Worm (Caenorhabditis elegans): ENCODE data around the gene trul-1.
"Not testable (repeated sequence)": the region's sequence is repeated elsewhere in the genome, so short reads cannot be mapped to it uniquely, and the experiment has no call there.

Gene trul-1

ce11 chrII:323048-323776 lies 40.8 kb upstream of the trul-1 start, which contains the start of gene K01A2.10 (continued):
- peak in 1 of 2 experiments; percentile 21 for TF ChIP-seq hif-1 (tag; optimal IDR thresholded peaks at IDR 0.05)

DNA sequence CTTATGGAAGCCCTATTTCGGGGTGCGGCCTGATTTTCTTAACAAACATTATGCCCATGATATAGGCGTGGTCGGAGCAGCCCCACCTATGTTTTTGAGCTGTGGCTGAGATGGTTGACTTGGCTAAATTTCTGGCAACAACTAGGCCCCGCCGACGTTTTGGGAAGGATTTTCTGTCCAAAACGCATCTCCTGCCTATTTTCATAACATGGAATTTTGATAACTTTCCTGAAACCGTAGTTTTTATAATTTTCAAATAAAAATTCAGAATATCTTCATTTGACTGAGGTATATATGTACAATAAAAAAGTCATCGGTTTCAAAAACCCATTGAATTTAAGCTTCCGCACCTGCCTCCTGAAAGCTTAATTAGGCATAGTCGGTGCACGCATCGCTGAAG lies 38.8 kb upstream of the trul-1 start:
- TF ChIP-seq egl-27 (tag; optimal IDR thresholded peaks at IDR 0.05) (no peak), aly-2 (tag; optimal IDR thresholded peaks at IDR 0.05) (no peak), unc-62 (GFP tag; optimal IDR thresholded peaks at IDR 0.05 in 1 of 2) (peak in 1 of 2 experiments; percentile 74), unc-62 (tag; optimal IDR thresholded peaks at IDR 0.05) (no peak), ztf-11 (tag; optimal IDR thresholded peaks at IDR 0.05) (no peak), tra-1 (GFP tag; IDR thresholded peaks at IDR 0.05) (no peak), ceh-82 (tag; optimal IDR thresholded peaks at IDR 0.05) (no peak), hmg-1.1 (GFP tag; IDR thresholded peaks at IDR 0.05) (no peak), php-3 (GFP tag; IDR thresholded peaks at IDR 0.05) (no peak)

DNA sequence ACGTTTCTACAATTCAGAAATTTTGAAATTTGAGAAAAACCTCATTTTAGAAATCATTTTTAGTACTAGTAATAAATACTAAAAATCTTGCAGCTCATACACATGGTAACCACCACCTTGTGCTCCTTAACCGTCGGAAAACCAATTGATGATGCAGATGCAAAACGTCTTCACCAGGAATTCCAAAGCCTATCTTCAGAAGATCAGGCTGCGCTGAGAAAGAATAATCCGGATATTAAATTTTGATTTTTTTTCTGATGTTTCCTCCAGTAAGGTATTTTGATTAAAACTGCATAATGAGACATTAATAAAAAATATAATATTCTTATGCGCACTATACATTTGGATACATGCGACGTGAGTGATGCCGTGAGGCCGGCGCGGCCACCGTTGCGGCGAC lies 38.4 kb upstream of the trul-1 start:
- no peak for TF ChIP-seq ceh-44 (GFP tag; IDR thresholded peaks at IDR 0.05)
- TF ChIP-seq Y75B8A.6 (GFP tag; IDR thresholded peaks at IDR 0.05): no peak
- TF ChIP-seq aha-1 (tag): peak; percentile 51
- TF ChIP-seq T26A8.4 (GFP tag; IDR thresholded peaks at IDR 0.05): no peak

ce11 chrII:319459-319858 lies 37.1 kb upstream of the trul-1 start, which contains the start of gene far-7:
Gene far-7 (plus strand): TSS chrII:319789.
- TF ChIP-seq hlh-30 (tag; optimal IDR thresholded peaks at IDR 0.05; ENCODE audit: insufficient read depth) (peak; percentile 48), dmd-9 (GFP tag; IDR thresholded peaks at IDR 0.05) (no peak), nhr-28 (tag; optimal IDR thresholded peaks at IDR 0.05) (peak; percentile 58), vab-7 (GFP tag; IDR thresholded peaks at IDR 0.05) (no peak)

- TF ChIP-seq aha-1 (tag) (no peak), mdl-1 (tag; optimal IDR thresholded peaks at IDR 0.05) (no peak), php-3 (GFP tag; IDR thresholded peaks at IDR 0.05) (no peak)
Measured at ce11 chrII:313540-313939, 31.2 kb upstream of the trul-1 start.

- TF ChIP-seq zag-1 (tag; optimal IDR thresholded peaks at IDR 0.05); Y5F2A.4 (GFP tag; optimal IDR thresholded peaks at IDR 0.05); madf-9 (GFP tag; conservative IDR thresholded peaks at IDR 0.05): not testable (repeated sequence)
Measured at ce11 chrII:312110-312509, 29.7 kb upstream of the trul-1 start, which contains the start of gene mps-2. Gene mps-2 (minus strand): TSS chrII:312210.

- TF ChIP-seq nhr-77 (tag; optimal IDR thresholded peaks at IDR 0.05): no peak
- TF ChIP-seq gei-8 (GFP tag; optimal IDR thresholded peaks at IDR 0.05): no peak
- TF ChIP-seq aha-1 (tag): peak; percentile 62
- no peak for TF ChIP-seq Y105C5A.15 (GFP tag; IDR thresholded peaks at IDR 0.05)
- no peak for TF ChIP-seq egl-27 (tag; optimal IDR thresholded peaks at IDR 0.05)
- TF ChIP-seq set-16 (GFP tag; IDR thresholded peaks at IDR 0.05): no peak
Measured at ce11 chrII:307154-307553, 24.8 kb upstream of the trul-1 start, which contains the start of gene K01A2.4. Gene K01A2.4 (plus strand): TSS chrII:307454.

DNA sequence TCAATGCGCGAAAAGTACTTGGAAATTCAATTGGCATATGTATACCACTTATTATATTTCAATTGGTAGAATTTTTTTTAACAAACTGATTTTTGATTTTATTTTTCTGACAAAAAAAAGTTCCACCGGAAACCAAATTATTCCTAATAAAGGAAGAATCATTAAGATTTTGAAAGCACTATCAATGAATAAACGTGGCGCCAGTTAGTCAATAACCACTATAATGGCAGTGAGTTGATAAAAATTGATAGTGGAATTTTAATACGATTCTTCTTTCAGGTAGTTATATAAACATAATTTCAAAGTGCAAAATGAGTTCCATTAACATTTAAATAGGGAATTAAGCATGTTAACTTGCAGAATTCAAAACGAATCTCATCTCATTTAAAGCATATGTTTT lies 23.3 kb upstream of the trul-1 start, which contains the start of gene col-69:
Gene col-69 (minus strand): TSS at position 101 of the 400 bp plus-strand sequence.
- TF ChIP-seq nhr-28 (tag; optimal IDR thresholded peaks at IDR 0.05): peak; percentile 8
- TF ChIP-seq nhr-102 (tag; optimal IDR thresholded peaks at IDR 0.05): no peak
- no peak for TF ChIP-seq daf-16 (GFP tag; optimal IDR thresholded peaks at IDR 0.05)
- peak; percentile 13 for TF ChIP-seq daf-16 (tag; optimal IDR thresholded peaks at IDR 0.05)
- no peak for TF ChIP-seq ceh-44 (GFP tag; IDR thresholded peaks at IDR 0.05)
- peak; percentile 22 for TF ChIP-seq pqm-1 (tag; optimal IDR thresholded peaks at IDR 0.05)

Measured in whole organism, L4 larva.